Fruit fly (Drosophila melanogaster) whole organism, prepupa: ENCODE results near the gene Phlpp.

Experiments
- CG34406 ChIP-seq: fragments of 200-800 bp; sonication (Bioruptor generic); optimal IDR thresholded peaks from 3 replicates; lab custom pipeline; 2016; ENCODE audit warnings: missing biosample characterization, missing genetic modification characterization
- CG4318 ChIP-seq: fragments of 200-800 bp; sonication (Bioruptor generic); optimal IDR thresholded peaks from 3 replicates; lab custom pipeline; 2017; ENCODE audit warnings: missing biosample characterization, mild to moderate bottlenecking, missing genetic modification characterization
- CG7368 ChIP-seq: fragments of 200-800 bp; sonication (Bioruptor generic); optimal IDR thresholded peaks from 3 replicates; lab custom pipeline; 2016; ENCODE audit warnings: missing biosample characterization, missing genetic modification characterization
- CG9139 ChIP-seq: fragments of 200-800 bp; sonication (Bioruptor generic); optimal IDR thresholded peaks from 3 replicates; lab custom pipeline; 2017; ENCODE audit warnings: missing biosample characterization, mild to moderate bottlenecking, missing genetic modification characterization
- cyc ChIP-seq: fragments of 200-800 bp; sonication (Bioruptor generic); optimal IDR thresholded peaks from 3 replicates; lab custom pipeline; 2016; ENCODE audit warnings: missing biosample characterization, missing genetic modification characterization
- esn ChIP-seq: fragments of 200-800 bp; sonication (Bioruptor generic); optimal IDR thresholded peaks from 2 replicates; lab custom pipeline; 2016; ENCODE audit warnings: missing biosample characterization, mild to moderate bottlenecking, missing genetic modification characterization, moderate library complexity
- lz ChIP-seq: fragments of 200-800 bp; sonication (Bioruptor generic); optimal IDR thresholded peaks from 3 replicates; lab custom pipeline; 2016; ENCODE audit warnings: missing biosample characterization, missing genetic modification characterization
- spab ChIP-seq: fragments of 200-800 bp; sonication (Bioruptor generic); optimal IDR thresholded peaks from 2 replicates; lab custom pipeline; 2017; ENCODE audit warnings: missing biosample characterization, mild to moderate bottlenecking, missing genetic modification characterization, missing genetic modification reagents
- topi ChIP-seq: fragments of 200-800 bp; sonication (Bioruptor generic); optimal IDR thresholded peaks from 3 replicates; lab custom pipeline; 2016; ENCODE audit warnings: missing biosample characterization, missing genetic modification characterization

- TF ChIP-seq lz (GFP tag; lab: Kevin White, UChicago) (no peak), cyc (GFP tag; lab: Kevin White, UChicago) (no peak), CG34406 (GFP tag; lab: Kevin White, UChicago) (no peak), esn (GFP tag; lab: Kevin White, UChicago) (no peak), CG7368 (GFP tag; lab: Kevin White, UChicago) (no peak), CG9139 (GFP tag; lab: Kevin White, UChicago) (no peak), CG4318 (GFP tag; lab: Kevin White, UChicago) (no peak), spab (no peak), topi (no peak)
These were observed 44.4 kb downstream of the Phlpp start for dm6 chr2L:19103176-19103921.
